Worm (Caenorhabditis elegans): Measurements from ENCODE around the gene hdl-2.

- TF ChIP-seq nhr-28 (tag; optimal IDR thresholded peaks at IDR 0.05) (no peak), unc-62 (GFP tag; optimal IDR thresholded peaks at IDR 0.05) (no peak), ama-1 (optimal IDR thresholded peaks at IDR 0.05) (no peak), lin-15B (tag; optimal IDR thresholded peaks at IDR 0.05) (no peak), pha-4 (tag; optimal IDR thresholded peaks at IDR 0.05) (peak; percentile 23), zag-1 (tag; optimal IDR thresholded peaks at IDR 0.05) (no peak), elt-2 (tag; optimal IDR thresholded peaks at IDR 0.05) (peak; percentile 81), aly-2 (tag; optimal IDR thresholded peaks at IDR 0.05) (no peak)
Observed at ce11 chrIV:8845922-8846321, 28.0 kb upstream of the hdl-2 start.
